Worm (Caenorhabditis elegans): Measurements from ENCODE around the gene unc-5.

The unc-5 gene

ce11 chrIV:5528285-5528684 is at the start of gene unc-5:
Gene unc-5 (minus strand): TSS chrIV:5528338.
- TF ChIP-seq dmd-4 (tag; optimal IDR thresholded peaks at IDR 0.05; ENCODE audit: borderline replicate concordance): no peak
- TF ChIP-seq ceh-31 (tag; optimal IDR thresholded peaks at IDR 0.05): no peak
- TF ChIP-seq hlh-8 (tag; optimal IDR thresholded peaks at IDR 0.05): peak; percentile 24

- TF ChIP-seq zip-5 (tag; optimal IDR thresholded peaks at IDR 0.05) (no peak), npax-4 (tag; optimal IDR thresholded peaks at IDR 0.05) (no peak), sox-4 (tag; optimal IDR thresholded peaks at IDR 0.05) (no peak), tbx-7 (tag; optimal IDR thresholded peaks at IDR 0.05) (no peak), nhr-232 (tag; optimal IDR thresholded peaks at IDR 0.05) (no peak), unc-3 (GFP tag; conservative IDR thresholded peaks at IDR 0.05) (no peak), unc-3 (tag; optimal IDR thresholded peaks at IDR 0.05) (no peak), C08G9.2 (tag; optimal IDR thresholded peaks at IDR 0.05) (no peak), ceh-18 (tag; optimal IDR thresholded peaks at IDR 0.05) (no peak), elt-4 (tag; optimal IDR thresholded peaks at IDR 0.05) (no peak), ceh-30 (tag; optimal IDR thresholded peaks at IDR 0.05) (no peak), pat-9 (tag; optimal IDR thresholded peaks at IDR 0.05) (no peak), lim-6 (tag; optimal IDR thresholded peaks at IDR 0.05) (no peak), unc-86 (tag; optimal IDR thresholded peaks at IDR 0.05) (no peak), ahr-1 (tag; optimal IDR thresholded peaks at IDR 0.05) (no peak), dmd-4 (tag; optimal IDR thresholded peaks at IDR 0.05; ENCODE audit: borderline replicate concordance) (no peak), lin-11 (tag; optimal IDR thresholded peaks at IDR 0.05) (no peak), gmeb-2 (tag; optimal IDR thresholded peaks at IDR 0.05) (no peak)
Measured at ce11 chrIV:5574033-5574432, 45.9 kb upstream of the unc-5 start, which contains the start of gene T12E12.6. Gene T12E12.6 (minus strand): TSS chrIV:5574133.

- TF ChIP-seq pros-1 (tag; optimal IDR thresholded peaks at IDR 0.05) (no peak), odd-2 (tag; optimal IDR thresholded peaks at IDR 0.05) (no peak), unc-3 (GFP tag; conservative IDR thresholded peaks at IDR 0.05) (no peak), unc-3 (tag; optimal IDR thresholded peaks at IDR 0.05) (no peak), sox-2 (GFP tag; IDR thresholded peaks at IDR 0.05) (no peak), ama-1 (optimal IDR thresholded peaks at IDR 0.05) (no peak), ceh-22 (tag; optimal IDR thresholded peaks at IDR 0.05) (no peak)
Measured at ce11 chrIV:5572693-5573092, 44.6 kb upstream of the unc-5 start.

- TF ChIP-seq T23F11.4 (GFP tag; optimal IDR thresholded peaks at IDR 0.05) (no peak), sdc-2 (tag; optimal IDR thresholded peaks at IDR 0.05) (no peak), ceh-19 (GFP tag; optimal IDR thresholded peaks at IDR 0.05) (no peak), eyg-1 (tag; optimal IDR thresholded peaks at IDR 0.05) (no peak), ceh-30 (tag; optimal IDR thresholded peaks at IDR 0.05) (no peak), unc-42 (tag; optimal IDR thresholded peaks at IDR 0.05) (no peak), tbx-7 (tag; optimal IDR thresholded peaks at IDR 0.05) (no peak), mec-3 (tag; optimal IDR thresholded peaks at IDR 0.05; ENCODE audit: borderline replicate concordance) (no peak)
Measured at ce11 chrIV:5565105-5565504, 37.0 kb upstream of the unc-5 start.

ce11 chrIV:5564293-5564692 is 36.2 kb upstream of the unc-5 start:
- TF ChIP-seq hlh-6 (tag; optimal IDR thresholded peaks at IDR 0.05): no peak
- no peak for TF ChIP-seq ceh-9 (tag; optimal IDR thresholded peaks at IDR 0.05)
- no peak for TF ChIP-seq nhr-232 (tag; optimal IDR thresholded peaks at IDR 0.05)
- no peak for TF ChIP-seq unc-55 (GFP tag; optimal IDR thresholded peaks at IDR 0.05)
- no peak for TF ChIP-seq mec-3 (tag; optimal IDR thresholded peaks at IDR 0.05; ENCODE audit: borderline replicate concordance)
- TF ChIP-seq ceh-14 (tag; optimal IDR thresholded peaks at IDR 0.05): no peak
- no peak for TF ChIP-seq C38D4.7 (GFP tag; optimal IDR thresholded peaks at IDR 0.05)
- TF ChIP-seq ceh-24 (tag; optimal IDR thresholded peaks at IDR 0.05): no peak
- no peak for TF ChIP-seq hlh-15 (tag; optimal IDR thresholded peaks at IDR 0.05)
- no peak for TF ChIP-seq dve-1 (tag; optimal IDR thresholded peaks at IDR 0.05)
- no peak for TF ChIP-seq elt-2 (tag; optimal IDR thresholded peaks at IDR 0.05)
- TF ChIP-seq ceh-19 (GFP tag; optimal IDR thresholded peaks at IDR 0.05): no peak
- no peak for TF ChIP-seq ref-2 (tag; optimal IDR thresholded peaks at IDR 0.05)
- TF ChIP-seq sox-2 (GFP tag; IDR thresholded peaks at IDR 0.05): no peak
- TF ChIP-seq pag-3 (tag; optimal IDR thresholded peaks at IDR 0.05; ENCODE audit: borderline replicate concordance): no peak
- TF ChIP-seq tbx-7 (tag; optimal IDR thresholded peaks at IDR 0.05): no peak
- no peak for TF ChIP-seq ceh-22 (tag; optimal IDR thresholded peaks at IDR 0.05)

All from whole organism, late embryonic.